Worm (Caenorhabditis elegans): ENCODE data around the gene ZK1320.7.
A peak's percentile ranks its signal among the peaks of the same experiment; 100 is the strongest.

Gene ZK1320.7

DNA sequence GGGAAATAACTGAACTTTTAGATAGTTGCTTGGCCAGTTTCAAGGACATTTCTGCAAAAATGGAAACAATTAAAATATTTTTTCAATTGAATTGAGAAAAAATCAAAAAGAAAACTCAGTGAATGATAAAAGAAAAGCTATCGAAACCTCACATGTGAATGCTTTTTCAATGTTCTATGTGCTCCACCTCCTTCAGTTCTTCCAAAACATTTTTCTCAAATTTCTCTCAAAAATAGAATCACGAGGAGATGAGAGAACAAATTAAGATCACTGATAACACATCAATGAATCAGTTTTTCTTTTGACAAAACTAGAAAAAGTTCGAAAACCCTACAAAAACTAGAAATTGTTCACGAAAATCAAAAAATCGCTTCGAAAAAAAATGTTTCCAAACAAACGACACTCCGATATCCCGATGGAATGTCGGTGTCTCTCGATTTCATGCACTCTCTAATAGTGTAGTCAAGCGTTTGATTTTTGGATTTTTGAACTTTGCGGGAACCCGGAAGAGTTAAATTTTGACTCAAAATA is 15.3 kb downstream of the ZK1320.7 start, which contains the start of gene ZK1320.9:
ZK1320.9 (minus strand) TSS at position 51 of the 531 bp plus-strand sequence.
- peak; percentile 84 for TF ChIP-seq nhr-28 (tag; optimal IDR thresholded peaks at IDR 0.05)
- no peak for TF ChIP-seq ceh-62 (tag; optimal IDR thresholded peaks at IDR 0.05)
- TF ChIP-seq dpl-1 (GFP tag; optimal IDR thresholded peaks at IDR 0.05), result peak; percentile 23
- no peak for TF ChIP-seq php-3 (GFP tag; IDR thresholded peaks at IDR 0.05)
- TF ChIP-seq nhr-76 (tag; optimal IDR thresholded peaks at IDR 0.05), result peak; percentile 76
- peak; percentile 48; the same call in 1 of the 2 replicates for TF ChIP-seq dmd-6 (GFP tag; IDR thresholded peaks at IDR 0.05)
- no peak for TF ChIP-seq pha-4 (GFP tag; IDR thresholded peaks at IDR 0.05)
- peak; percentile 24 for TF ChIP-seq pha-4 (tag; optimal IDR thresholded peaks at IDR 0.05)
- peak; percentile 75 for TF ChIP-seq nhr-11 (tag; optimal IDR thresholded peaks at IDR 0.05)
- peak; percentile 67 for TF ChIP-seq nhr-77 (tag; optimal IDR thresholded peaks at IDR 0.05)
- TF ChIP-seq daf-16 (GFP tag; optimal IDR thresholded peaks at IDR 0.05), result no peak
- peak; percentile 54 for TF ChIP-seq daf-16 (tag; optimal IDR thresholded peaks at IDR 0.05)
- peak; percentile 32 for TF ChIP-seq dve-1 (tag; optimal IDR thresholded peaks at IDR 0.05; ENCODE audit: insufficient read depth)
- TF ChIP-seq ceh-32 (tag; optimal IDR thresholded peaks at IDR 0.05; ENCODE audit: poor library complexity), result no peak
- peak; percentile 9 for TF ChIP-seq nhr-10 (tag; optimal IDR thresholded peaks at IDR 0.05)
- no peak for TF ChIP-seq nhr-42 (GFP tag; IDR thresholded peaks at IDR 0.05)
- TF ChIP-seq mdl-1 (tag; optimal IDR thresholded peaks at IDR 0.05), result peak in 1 of 2 experiments; percentile 41
- TF ChIP-seq Y48G9A.11 (GFP tag; IDR thresholded peaks at IDR 0.05), result peak; percentile 52; the same call in 1 of the 2 replicates
- TF ChIP-seq lsy-2 (tag; optimal IDR thresholded peaks at IDR 0.05), result peak in 1 of 2 experiments; percentile 1
- TF ChIP-seq mep-1 (tag; optimal IDR thresholded peaks at IDR 0.05), result peak; percentile 46
- TF ChIP-seq ZK337.2 (GFP tag; IDR thresholded peaks at IDR 0.05), result no peak
- no peak for TF ChIP-seq ztf-11 (tag; optimal IDR thresholded peaks at IDR 0.05)
- TF ChIP-seq mes-2 (tag; optimal IDR thresholded peaks at IDR 0.05; ENCODE audit: poor library complexity, severe bottlenecking), result no peak
- no peak for TF ChIP-seq duxl-1 (tag; optimal IDR thresholded peaks at IDR 0.05; ENCODE audit: poor library complexity)
- peak; percentile 48 for TF ChIP-seq hlh-30 (tag; optimal IDR thresholded peaks at IDR 0.05; ENCODE audit: insufficient read depth)
- no peak for TF ChIP-seq lin-13 (GFP tag; optimal IDR thresholded peaks at IDR 0.05)
- peak; percentile 83 for TF ChIP-seq T20F7.1 (GFP tag; optimal IDR thresholded peaks at IDR 0.05)
- TF ChIP-seq dmd-9 (GFP tag; IDR thresholded peaks at IDR 0.05), result no peak

DNA sequence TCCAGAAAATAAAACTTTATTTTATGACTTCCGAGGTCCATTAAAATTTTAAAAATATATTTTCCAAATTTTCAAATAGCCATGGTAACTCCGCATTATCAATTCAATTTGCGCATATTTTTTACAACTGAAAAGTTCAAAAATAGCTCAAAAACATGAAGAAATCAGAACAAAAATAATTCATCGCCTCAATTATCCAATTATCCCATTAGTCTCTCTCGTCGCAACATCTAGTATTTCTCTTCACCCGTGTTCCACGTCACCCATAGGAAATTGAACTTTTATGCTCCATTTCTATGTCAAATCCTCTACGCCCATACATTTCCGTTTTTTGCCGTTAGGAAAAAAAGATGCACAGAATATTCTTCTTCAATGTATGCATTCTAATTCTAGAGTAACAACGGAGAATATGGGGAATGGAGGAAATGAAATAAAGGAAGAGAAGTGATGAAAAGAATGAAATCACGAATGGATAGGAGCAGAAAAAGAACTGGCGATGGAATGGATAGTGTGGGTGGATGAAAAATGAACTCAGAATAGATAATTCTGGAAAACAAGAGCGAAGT is 18.7 kb downstream of the ZK1320.7 start:
- TF ChIP-seq ces-1 (GFP tag; optimal IDR thresholded peaks at IDR 0.05) (peak; percentile 73), lsy-2 (tag; optimal IDR thresholded peaks at IDR 0.05) (peak in 1 of 2 experiments; percentile 12), ctbp-1 (GFP tag; IDR thresholded peaks at IDR 0.05) (peak; percentile 64), Y5F2A.4 (GFP tag; optimal IDR thresholded peaks at IDR 0.05) (no peak), spr-1 (tag; optimal IDR thresholded peaks at IDR 0.05) (no peak), ZK546.5 (tag; optimal IDR thresholded peaks at IDR 0.05) (no peak), fkh-10 (GFP tag; optimal IDR thresholded peaks at IDR 0.05) (peak; percentile 89), nhr-6 (tag; optimal IDR thresholded peaks at IDR 0.05) (no peak), Y48G9A.11 (GFP tag; IDR thresholded peaks at IDR 0.05) (no peak)

DNA sequence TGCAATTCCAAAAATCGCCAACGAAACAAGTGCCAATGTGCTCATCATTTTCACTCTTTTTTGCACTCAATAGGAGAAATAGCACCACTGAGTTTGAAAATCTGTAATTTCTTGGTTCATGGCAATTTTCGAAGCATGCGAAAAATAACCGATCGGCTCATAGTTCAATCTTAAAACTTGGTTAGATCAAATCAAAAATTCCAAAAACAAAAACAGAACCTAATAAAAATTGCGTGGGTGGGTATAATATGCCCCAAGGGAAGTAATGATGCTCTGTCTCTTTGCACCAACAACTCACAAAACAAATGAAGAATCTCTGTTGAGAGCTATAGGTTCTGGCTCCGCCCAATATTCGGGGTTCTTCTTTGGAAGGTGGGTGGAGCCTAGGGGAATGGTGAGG is 20.4 kb downstream of the ZK1320.7 start, which contains the start of gene nlp-11:
nlp-11 (minus strand) TSS at position 101 of the 400 bp plus-strand sequence.
- no peak for TF ChIP-seq mxl-2 (GFP tag; conservative IDR thresholded peaks at IDR 0.05)
- TF ChIP-seq vab-7 (GFP tag; IDR thresholded peaks at IDR 0.05), result no peak
- no peak for TF ChIP-seq Y48G9A.11 (GFP tag; IDR thresholded peaks at IDR 0.05)
- peak in 1 of 2 experiments; percentile 57 for TF ChIP-seq unc-62 (GFP tag; optimal IDR thresholded peaks at IDR 0.05 in 1 of 2)
- TF ChIP-seq unc-62 (tag; optimal IDR thresholded peaks at IDR 0.05), result no peak
- TF ChIP-seq hmg-1.1 (GFP tag; IDR thresholded peaks at IDR 0.05), result no peak
- TF ChIP-seq nhr-10 (tag; optimal IDR thresholded peaks at IDR 0.05), result no peak
- TF ChIP-seq snpc-4 (tag; optimal IDR thresholded peaks at IDR 0.05), result no peak

All from whole organism, L4 larva.